Worm (Caenorhabditis elegans) whole organism, L2 larva: ENCODE measurements around the gene lpr-5.
A peak's percentile ranks its signal among the peaks of the same experiment; 100 is the strongest.

Source experiments
- Y55F3AM.14 ChIP-seq: fragments of 200-800 bp; sonication (Bioruptor generic); optimal IDR thresholded peaks from 2 replicates; lab custom pipeline; 2018; ENCODE audit warnings: mild to moderate bottlenecking, missing genetic modification characterization, missing compliant biosample characterization
- aly-2 ChIP-seq: fragments of 150-350 bp; optimal IDR thresholded peaks from 2 replicates; lab custom pipeline; 2014; ENCODE audit warnings: missing biosample characterization, missing genetic modification characterization
- ceh-82 ChIP-seq: fragments of 150-350 bp; optimal IDR thresholded peaks from 2 replicates; lab custom pipeline; 2014; ENCODE audit warnings: missing biosample characterization, missing genetic modification characterization
- crh-2 ChIP-seq: sonication (generic microtip); optimal IDR thresholded peaks from 2 replicates; lab custom pipeline; 2017; ENCODE audit warnings: missing biosample characterization, missing genetic modification characterization
- egl-27 ChIP-seq: sonication (generic microtip); optimal IDR thresholded peaks from 3 replicates; lab custom pipeline; 2017; ENCODE audit warnings: missing biosample characterization, missing genetic modification reagents, missing genetic modification characterization
- elt-1 ChIP-seq: fragments of 150-350 bp; optimal IDR thresholded peaks from 2 replicates; lab custom pipeline; 2014; ENCODE audit warnings: missing biosample characterization, missing genetic modification characterization
- lin-11 ChIP-seq: fragments of 150-350 bp; sonication (generic microtip); optimal IDR thresholded peaks from 2 replicates; lab custom pipeline; 2014; ENCODE audit warnings: missing biosample characterization, missing genetic modification characterization, inconsistent platforms, mixed read lengths
- lin-13 ChIP-seq: fragments of 150-350 bp; optimal IDR thresholded peaks from 2 replicates; lab custom pipeline; 2014; ENCODE audit warnings: missing biosample characterization, missing genetic modification reagents, missing genetic modification characterization
- unc-62 ChIP-seq: fragments of 150-350 bp; optimal IDR thresholded peaks from 2 replicates; lab custom pipeline; 2014; ENCODE audit warnings: missing biosample characterization, missing genetic modification reagents, missing genetic modification characterization
- ztf-11 ChIP-seq: sonication (generic microtip); optimal IDR thresholded peaks from 2 replicates; lab custom pipeline; 2017; ENCODE audit warnings: missing biosample characterization, missing genetic modification characterization
- ztf-4 ChIP-seq: fragments of 150-350 bp; optimal IDR thresholded peaks from 2 replicates; lab custom pipeline; 2014; ENCODE audit warnings: missing biosample characterization, missing genetic modification characterization

ce11 chrX:11064799-11065198 is 2.9 kb downstream of the lpr-5 start, which contains the start of gene lpr-4:
- TF ChIP-seq lin-11 (no peak), Y55F3AM.14 (no peak), aly-2 (tag; lab: Kevin White, UChicago) (no peak), ztf-4 (tag; lab: Kevin White, UChicago) (no peak), lin-13 (GFP tag; lab: Kevin White, UChicago) (no peak), ztf-11 (tag; lab: Kevin White, UChicago) (no peak), elt-1 (tag; lab: Kevin White, UChicago) (no peak), crh-2 (tag; lab: Kevin White, UChicago) (no peak), egl-27 (tag; lab: Kevin White, UChicago) (peak; percentile 47), unc-62 (GFP tag; lab: Kevin White, UChicago) (no peak), ceh-82 (no peak)
